Worm (Caenorhabditis elegans): ENCODE measurements around the gene sna-1.

Gene sna-1

DNA sequence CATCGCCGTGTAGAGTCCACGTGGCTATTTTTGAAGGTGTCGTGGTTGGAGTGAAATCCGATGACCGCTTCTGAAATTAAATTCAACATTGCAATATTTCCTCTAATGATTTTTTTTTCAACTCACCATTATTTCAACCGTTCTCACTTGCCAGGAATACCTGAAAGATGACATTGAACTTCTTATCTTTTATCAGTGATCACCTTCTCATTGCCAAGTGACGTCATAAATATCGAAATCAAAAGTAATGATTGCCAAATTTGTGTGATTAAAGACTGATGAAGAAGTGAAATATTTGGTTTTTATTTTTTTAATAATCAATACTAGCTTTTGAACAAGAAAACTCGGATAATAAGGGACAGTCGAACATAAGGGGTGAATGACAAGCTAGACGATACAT lies 3.7 kb downstream of the sna-1 start, which contains the start of gene W02F12.4:
Gene W02F12.4 (minus strand): TSS at position 164 of the 400 bp plus-strand sequence.
- TF ChIP-seq dao-5 (tag; optimal IDR thresholded peaks at IDR 0.05) (no peak), W03F9.2 (tag; optimal IDR thresholded peaks at IDR 0.05) (no peak), him-1 (tag; optimal IDR thresholded peaks at IDR 0.05) (no peak)

DNA sequence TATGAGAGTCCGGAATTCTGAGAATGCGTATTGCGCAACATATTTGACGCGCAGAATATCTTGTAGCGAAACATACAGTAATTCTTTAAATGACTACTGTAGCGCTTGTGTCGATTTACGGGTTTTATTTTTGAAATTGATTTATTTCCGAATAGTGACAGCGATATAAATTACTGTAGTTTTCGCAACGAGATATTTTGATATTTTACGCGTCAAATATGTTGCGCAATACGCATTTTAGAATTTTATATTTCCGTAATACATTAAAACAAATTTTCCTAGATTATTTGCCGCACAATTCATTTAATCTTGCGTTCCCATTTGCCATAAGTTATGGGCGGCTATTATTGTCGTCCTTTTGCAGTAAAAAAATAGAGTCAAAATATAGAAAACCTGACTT lies 5.1 kb downstream of the sna-1 start:
- no peak for TF ChIP-seq W03F9.2 (tag; optimal IDR thresholded peaks at IDR 0.05)
- no peak for TF ChIP-seq him-1 (tag; optimal IDR thresholded peaks at IDR 0.05)
- TF ChIP-seq dao-5 (tag; optimal IDR thresholded peaks at IDR 0.05) = no peak

DNA sequence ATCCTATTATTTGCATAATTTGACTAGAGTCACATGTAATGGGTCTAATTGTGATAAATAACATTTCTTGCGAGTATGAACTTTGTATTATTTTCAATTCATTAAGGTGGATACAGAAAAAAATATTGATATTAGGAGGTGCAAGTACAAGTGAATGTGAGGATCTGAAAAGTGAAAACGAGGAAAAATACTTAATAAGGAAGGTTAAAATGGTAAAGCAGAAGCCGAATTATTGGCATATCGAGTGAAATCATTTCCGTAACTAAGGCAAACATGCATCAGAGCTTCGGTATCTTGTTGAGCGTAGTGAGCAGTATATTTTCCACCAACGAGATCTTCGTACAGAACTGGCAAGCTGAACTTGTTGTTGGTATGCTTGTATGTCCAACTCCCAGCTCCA lies 6.0 kb downstream of the sna-1 start:
- TF ChIP-seq him-1 (tag; optimal IDR thresholded peaks at IDR 0.05) (no peak), dao-5 (tag; optimal IDR thresholded peaks at IDR 0.05) (no peak), W03F9.2 (tag; optimal IDR thresholded peaks at IDR 0.05) (no peak)

DNA sequence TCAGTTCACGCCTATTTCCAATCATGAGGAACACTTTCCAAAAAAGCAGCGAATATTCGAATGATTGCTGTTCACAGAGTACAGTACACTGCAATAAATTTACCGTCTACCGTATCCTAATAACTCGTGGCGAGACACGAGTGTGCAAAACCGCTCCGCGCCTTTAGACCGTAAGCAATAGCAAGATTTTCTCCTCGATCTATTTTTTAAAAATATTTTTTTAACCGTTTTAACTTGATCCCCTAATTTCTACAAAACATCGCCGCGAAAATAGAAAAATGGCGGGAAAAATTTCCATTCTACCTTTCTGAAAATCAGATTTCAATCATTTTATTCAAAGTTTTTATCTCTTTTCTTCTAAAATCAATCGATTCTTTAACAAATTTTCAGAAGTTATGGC lies 7.8 kb downstream of the sna-1 start, which contains the start of gene era-1:
Gene era-1 (plus strand): TSS at position 366 of the 400 bp plus-strand sequence.
- no peak for TF ChIP-seq dao-5 (tag; optimal IDR thresholded peaks at IDR 0.05)
- TF ChIP-seq W03F9.2 (tag; optimal IDR thresholded peaks at IDR 0.05) = no peak
- no peak for TF ChIP-seq him-1 (tag; optimal IDR thresholded peaks at IDR 0.05)

DNA sequence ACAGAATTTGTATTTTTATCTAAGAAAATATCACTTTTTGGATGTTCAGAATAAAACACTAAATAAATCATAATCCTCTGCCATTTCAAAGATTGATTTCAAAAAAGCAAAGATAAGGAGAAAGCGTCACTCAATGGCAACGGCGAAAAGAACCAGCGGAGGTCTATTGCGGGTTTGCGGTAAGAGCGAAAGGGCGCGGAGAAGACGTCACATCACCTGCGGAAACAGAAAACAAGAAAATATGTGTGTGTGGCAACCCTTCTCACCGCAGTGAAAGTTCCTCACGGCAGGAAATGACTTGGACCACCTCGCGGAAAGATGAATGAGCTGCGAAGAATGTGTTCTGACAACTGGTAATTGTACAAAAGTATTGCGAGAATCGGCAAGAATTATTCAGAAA lies 10.6 kb downstream of the sna-1 start:
- no peak for TF ChIP-seq dao-5 (tag; optimal IDR thresholded peaks at IDR 0.05)
- no peak for TF ChIP-seq him-1 (tag; optimal IDR thresholded peaks at IDR 0.05)
- TF ChIP-seq W03F9.2 (tag; optimal IDR thresholded peaks at IDR 0.05) = no peak

DNA sequence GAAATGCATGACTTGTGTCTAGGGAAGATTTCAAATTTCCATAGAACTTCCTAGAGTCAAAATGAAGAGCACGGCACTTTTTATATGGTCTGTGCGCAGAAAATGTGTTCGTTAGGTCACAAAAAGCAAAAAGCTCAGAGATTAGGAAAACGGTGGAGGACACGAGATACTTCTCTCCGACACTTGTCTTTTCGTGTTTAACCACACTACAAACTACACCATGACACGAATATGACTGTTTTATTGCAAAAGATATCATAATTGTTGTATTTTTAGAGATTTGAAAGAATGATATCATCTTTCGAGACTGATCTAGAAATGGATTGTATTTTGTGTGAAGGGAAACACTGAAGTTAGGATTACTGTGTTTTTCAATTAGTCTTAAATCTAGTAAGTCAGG lies 11.5 kb downstream of the sna-1 start:
- TF ChIP-seq W03F9.2 (tag; optimal IDR thresholded peaks at IDR 0.05) (no peak), him-1 (tag; optimal IDR thresholded peaks at IDR 0.05) (no peak), dao-5 (tag; optimal IDR thresholded peaks at IDR 0.05) (no peak)

DNA sequence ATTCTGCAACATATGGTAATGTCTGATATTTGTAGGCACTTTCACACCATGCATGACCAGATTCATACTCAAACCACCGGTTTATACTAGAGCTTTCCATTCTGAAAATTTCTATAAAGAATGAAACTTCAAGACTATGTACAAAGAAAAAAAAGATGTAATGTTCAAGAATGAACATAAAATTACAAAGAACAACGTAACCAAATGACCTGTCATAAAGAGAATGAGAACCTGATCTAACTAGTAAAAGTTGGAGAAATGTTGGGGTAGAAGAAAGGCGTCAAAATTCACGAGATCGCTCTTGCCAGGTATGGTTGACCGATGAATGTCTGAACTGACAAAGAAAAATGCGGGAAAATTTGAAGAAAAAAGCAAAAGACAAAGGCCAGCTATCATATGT lies 12.9 kb downstream of the sna-1 start, which contains the start of gene W02F12.2:
Gene W02F12.2 (minus strand): TSS at position 101 of the 400 bp plus-strand sequence.
- TF ChIP-seq him-1 (tag; optimal IDR thresholded peaks at IDR 0.05) (no peak), dao-5 (tag; optimal IDR thresholded peaks at IDR 0.05) (no peak), W03F9.2 (tag; optimal IDR thresholded peaks at IDR 0.05) (no peak)

DNA sequence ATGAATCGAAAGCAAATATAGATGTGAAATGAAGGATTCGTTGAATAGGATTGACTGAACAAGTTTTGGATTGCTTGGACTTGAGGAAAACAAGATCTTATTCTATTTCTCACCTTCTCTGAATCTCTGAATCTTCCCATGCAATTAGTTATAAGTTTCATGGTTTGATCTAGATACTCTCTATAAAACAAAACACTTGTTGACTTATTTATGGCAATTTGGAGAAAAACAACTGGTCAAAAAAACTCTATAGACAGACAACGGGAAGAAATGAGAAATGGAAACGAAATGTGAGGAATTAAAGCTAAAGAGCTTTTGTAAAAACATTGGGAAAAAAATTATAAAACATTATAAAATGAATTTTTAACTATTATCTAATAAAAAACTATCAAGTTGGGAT lies 15.8 kb downstream of the sna-1 start, which contains the start of gene W02F12.8:
Gene W02F12.8 (minus strand): TSS at position 101 of the 400 bp plus-strand sequence.
- TF ChIP-seq dao-5 (tag; optimal IDR thresholded peaks at IDR 0.05) = no peak
- TF ChIP-seq him-1 (tag; optimal IDR thresholded peaks at IDR 0.05) = no peak
- no peak for TF ChIP-seq W03F9.2 (tag; optimal IDR thresholded peaks at IDR 0.05)

DNA sequence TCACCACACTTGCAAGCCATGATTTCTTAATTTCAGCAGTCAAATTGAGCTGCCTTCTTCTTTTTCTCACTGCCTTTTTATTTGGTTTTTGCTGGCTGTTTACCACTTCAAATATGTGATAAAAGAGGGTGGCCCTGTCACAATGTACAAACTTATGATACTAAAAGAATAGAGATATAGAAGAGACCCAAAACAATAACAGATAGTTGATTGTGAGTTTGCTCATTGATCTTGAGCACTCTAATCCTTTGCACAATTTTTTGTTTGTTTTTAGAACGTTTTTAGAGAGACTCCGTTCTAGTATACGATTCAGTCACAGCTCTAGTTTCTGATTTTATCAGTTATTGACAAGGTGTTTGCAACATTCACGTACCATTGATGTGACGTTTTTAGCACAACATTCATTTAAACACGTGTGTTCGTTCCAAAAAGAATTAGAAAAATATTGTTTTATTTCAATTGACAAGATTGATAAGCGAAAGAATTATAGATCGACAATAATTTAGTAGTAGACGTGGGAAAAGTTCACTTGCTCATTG lies 18.6 kb downstream of the sna-1 start, which contains the start of gene mtl-1:
Gene mtl-1 (minus strand): TSS at position 51 of the 539 bp plus-strand sequence.
- TF ChIP-seq W03F9.2 (tag; optimal IDR thresholded peaks at IDR 0.05) = no peak
- TF ChIP-seq him-1 (tag; optimal IDR thresholded peaks at IDR 0.05) = no peak
- TF ChIP-seq dao-5 (tag; optimal IDR thresholded peaks at IDR 0.05) = no peak

DNA sequence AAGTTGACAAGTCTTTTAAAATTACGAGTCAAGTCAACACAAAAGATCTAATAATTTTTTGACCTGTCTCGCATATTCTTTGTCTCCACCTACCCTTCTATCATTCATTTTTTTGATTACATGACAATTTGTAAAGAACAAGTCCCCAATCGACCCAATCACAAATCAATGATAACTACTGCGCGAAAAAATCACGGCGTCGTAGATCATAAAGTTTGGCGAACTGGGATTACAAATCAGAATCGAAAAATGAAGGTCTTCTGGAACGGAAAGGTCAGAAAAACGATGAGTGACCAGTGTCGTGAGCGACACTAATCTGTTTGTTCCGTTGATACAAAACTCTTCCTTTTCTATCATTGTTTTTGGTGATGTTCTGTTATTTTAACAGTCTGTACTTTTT lies 20.4 kb downstream of the sna-1 start:
- no peak for TF ChIP-seq him-1 (tag; optimal IDR thresholded peaks at IDR 0.05)
- TF ChIP-seq W03F9.2 (tag; optimal IDR thresholded peaks at IDR 0.05) = no peak
- no peak for TF ChIP-seq dao-5 (tag; optimal IDR thresholded peaks at IDR 0.05)

DNA sequence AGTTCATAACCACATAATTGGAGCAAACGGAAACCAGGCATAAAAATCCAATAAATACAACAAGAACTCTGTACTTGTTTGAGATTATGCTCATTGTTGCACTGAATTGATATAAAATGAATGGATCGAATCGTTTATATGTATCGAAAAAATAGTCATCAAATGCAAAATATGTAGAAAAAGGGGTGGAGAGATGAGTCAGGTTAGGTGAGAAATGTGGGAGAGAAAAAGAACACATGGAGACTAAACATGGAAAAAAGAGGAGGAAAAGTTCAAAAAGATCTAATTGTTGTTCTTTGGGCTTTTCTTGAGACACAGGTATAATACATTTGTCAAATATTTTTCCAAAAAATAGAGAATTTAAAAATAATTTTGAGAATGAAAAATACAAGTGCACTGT lies 22.1 kb downstream of the sna-1 start, which contains the start of gene K11G9.5:
Gene K11G9.5 (minus strand): TSS at position 101 of the 400 bp plus-strand sequence.
- TF ChIP-seq dao-5 (tag; optimal IDR thresholded peaks at IDR 0.05) = no peak
- TF ChIP-seq him-1 (tag; optimal IDR thresholded peaks at IDR 0.05) = no peak
- no peak for TF ChIP-seq W03F9.2 (tag; optimal IDR thresholded peaks at IDR 0.05)

DNA sequence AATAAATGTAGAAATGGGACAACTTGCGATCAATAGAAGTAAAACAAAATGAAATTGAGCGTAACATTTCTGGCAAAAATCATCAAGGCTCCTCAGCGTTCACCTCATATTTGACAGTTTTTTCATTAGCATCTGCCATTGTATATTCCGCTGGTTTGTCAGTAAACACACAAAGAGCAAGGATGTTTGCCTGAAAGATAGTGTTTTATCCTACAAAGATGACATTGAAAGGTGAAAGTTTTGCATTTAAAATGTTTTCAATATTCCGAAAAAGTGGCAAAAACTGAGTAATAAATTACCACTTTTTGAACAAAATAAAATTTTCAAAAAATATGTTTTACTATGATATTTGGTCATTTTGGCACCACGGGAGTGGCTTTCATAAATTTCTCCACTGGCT lies 24.5 kb downstream of the sna-1 start:
- TF ChIP-seq him-1 (tag; optimal IDR thresholded peaks at IDR 0.05) (no peak), W03F9.2 (tag; optimal IDR thresholded peaks at IDR 0.05) (no peak), dao-5 (tag; optimal IDR thresholded peaks at IDR 0.05) (no peak)

DNA sequence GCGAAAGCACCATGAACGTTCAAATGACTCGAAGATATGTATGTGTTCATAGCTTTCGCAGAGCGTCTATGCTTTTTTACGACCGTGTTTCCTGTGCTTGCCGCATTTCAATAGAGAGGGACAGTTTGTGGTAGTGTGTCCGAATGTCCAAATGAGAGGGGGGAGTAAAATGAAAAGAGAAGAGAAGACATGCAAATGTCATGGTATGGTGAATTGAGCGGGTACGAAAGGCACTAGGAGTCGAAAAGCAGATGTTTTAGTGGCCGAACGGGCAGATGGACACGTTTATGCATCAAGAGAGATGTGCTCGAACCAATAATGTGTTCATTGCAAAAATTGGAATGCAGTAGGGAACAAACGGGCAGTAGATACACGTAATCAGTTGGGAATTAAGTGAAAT lies 25.0 kb downstream of the sna-1 start:
- no peak for TF ChIP-seq him-1 (tag; optimal IDR thresholded peaks at IDR 0.05)

DNA sequence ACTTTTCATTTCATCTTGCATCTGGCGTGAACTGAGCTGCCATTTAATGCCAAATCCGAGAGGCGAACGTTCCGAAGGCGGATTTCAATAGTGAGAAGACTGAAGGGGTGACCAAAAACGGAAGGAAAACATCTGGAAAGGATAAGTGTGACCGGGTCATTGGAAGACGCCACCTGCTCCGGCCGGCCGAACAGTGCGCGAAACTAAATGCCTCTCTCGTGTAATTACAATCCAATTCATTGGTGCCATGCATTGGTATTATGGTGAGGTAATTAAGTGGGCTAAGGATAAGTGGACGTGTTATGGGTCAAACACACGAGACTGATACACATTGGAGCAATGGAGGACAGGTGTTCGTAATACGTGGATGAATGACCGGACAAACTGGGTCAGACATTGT lies 25.9 kb downstream of the sna-1 start:
- no peak for TF ChIP-seq W03F9.2 (tag; optimal IDR thresholded peaks at IDR 0.05)

DNA sequence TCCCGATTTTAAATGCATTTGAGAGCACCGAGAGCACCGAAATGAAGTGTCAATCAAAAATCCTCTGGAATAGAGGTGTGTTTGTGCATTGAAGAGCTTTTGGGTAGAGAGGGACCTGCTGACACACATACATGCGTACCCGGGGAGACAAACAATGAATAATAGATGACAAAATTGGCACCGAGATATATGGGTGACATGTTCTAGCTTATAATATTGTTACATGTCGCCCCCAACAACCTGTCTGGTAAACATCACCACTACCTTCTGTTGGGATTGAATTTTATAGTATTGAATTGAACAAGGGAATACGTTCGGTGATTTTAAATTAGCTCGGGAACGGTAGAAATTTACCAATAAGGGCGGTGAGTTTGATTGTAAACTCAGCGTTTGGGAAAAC lies 26.7 kb downstream of the sna-1 start:
- TF ChIP-seq dao-5 (tag; optimal IDR thresholded peaks at IDR 0.05) (no peak), W03F9.2 (tag; optimal IDR thresholded peaks at IDR 0.05) (no peak), him-1 (tag; optimal IDR thresholded peaks at IDR 0.05) (no peak)

Data from whole organism, L4/young adult.